Worm (Caenorhabditis elegans): Measurements from ENCODE around the gene F11G11.14.

F11G11.14 gene

ce11 chrII:4876091-4876490 is 12.6 kb downstream of the F11G11.14 start, which contains the start of gene F11G11.13:
Gene F11G11.13 (minus strand): TSS chrII:4876179.
- TF ChIP-seq blmp-1 (tag; optimal IDR thresholded peaks at IDR 0.05; ENCODE audit: insufficient read depth): peak; percentile 97
- TF ChIP-seq nhr-21 (tag; optimal IDR thresholded peaks at IDR 0.05): peak; percentile 21
- TF ChIP-seq nhr-12 (tag; optimal IDR thresholded peaks at IDR 0.05): no peak
- TF ChIP-seq crh-2 (tag; optimal IDR thresholded peaks at IDR 0.05): no peak
- TF ChIP-seq sem-4 (tag; optimal IDR thresholded peaks at IDR 0.05): peak; percentile 33
- peak; percentile 15 for TF ChIP-seq nhr-25 (tag; optimal IDR thresholded peaks at IDR 0.05)
- TF ChIP-seq Y55F3AM.14 (GFP tag; optimal IDR thresholded peaks at IDR 0.05): no peak
- peak; percentile 15 for TF ChIP-seq sma-9 (GFP tag; optimal IDR thresholded peaks at IDR 0.05)
- no peak for TF ChIP-seq sma-9 (tag; optimal IDR thresholded peaks at IDR 0.05)

ce11 chrII:4879629-4880028 is 16.1 kb downstream of the F11G11.14 start, which contains the start of gene gst-6:
Gene gst-6 (plus strand): TSS chrII:4879891.
- TF ChIP-seq aly-2 (tag; optimal IDR thresholded peaks at IDR 0.05) (no peak), lin-11 (tag; optimal IDR thresholded peaks at IDR 0.05) (no peak), ama-1 (optimal IDR thresholded peaks at IDR 0.05) (no peak), lin-39 (tag; optimal IDR thresholded peaks at IDR 0.05) (no peak), nhr-12 (tag; optimal IDR thresholded peaks at IDR 0.05) (no peak), ZK546.5 (tag; optimal IDR thresholded peaks at IDR 0.05) (no peak), mab-5 (tag; optimal IDR thresholded peaks at IDR 0.05) (no peak), sma-9 (GFP tag; optimal IDR thresholded peaks at IDR 0.05) (no peak), sma-9 (tag; optimal IDR thresholded peaks at IDR 0.05) (no peak), mdl-1 (tag; optimal IDR thresholded peaks at IDR 0.05) (no peak), dmd-4 (tag; optimal IDR thresholded peaks at IDR 0.05) (no peak), fos-1 (tag; optimal IDR thresholded peaks at IDR 0.05) (peak; percentile 61), egl-27 (tag; optimal IDR thresholded peaks at IDR 0.05) (no peak), skn-1 (tag; optimal IDR thresholded peaks at IDR 0.05) (peak; percentile 46)

ce11 chrII:4881727-4882126 is 18.2 kb downstream of the F11G11.14 start, which contains the start of gene gst-7:
Gene gst-7 (plus strand): TSS chrII:4882062.
- TF ChIP-seq nhr-11 (tag; optimal IDR thresholded peaks at IDR 0.05) (no peak), alr-1 (tag; optimal IDR thresholded peaks at IDR 0.05) (no peak), aly-2 (tag; optimal IDR thresholded peaks at IDR 0.05) (no peak), blmp-1 (tag; optimal IDR thresholded peaks at IDR 0.05; ENCODE audit: insufficient read depth) (no peak), nhr-10 (tag; optimal IDR thresholded peaks at IDR 0.05) (no peak), lin-13 (GFP tag; optimal IDR thresholded peaks at IDR 0.05) (no peak), ztf-4 (tag; optimal IDR thresholded peaks at IDR 0.05) (no peak), crh-2 (tag; optimal IDR thresholded peaks at IDR 0.05) (peak; percentile 21), elt-3 (tag; optimal IDR thresholded peaks at IDR 0.05) (no peak), sma-3 (GFP tag; optimal IDR thresholded peaks at IDR 0.05) (peak; percentile 61), sma-9 (GFP tag; optimal IDR thresholded peaks at IDR 0.05) (peak; percentile 75), sma-9 (tag; optimal IDR thresholded peaks at IDR 0.05) (no peak), nhr-6 (tag; optimal IDR thresholded peaks at IDR 0.05) (no peak), elt-1 (tag; optimal IDR thresholded peaks at IDR 0.05) (no peak), nhr-21 (tag; optimal IDR thresholded peaks at IDR 0.05) (no peak), ztf-1 (GFP tag; conservative IDR thresholded peaks at IDR 0.05) (no peak), ama-1 (optimal IDR thresholded peaks at IDR 0.05) (no peak), ceh-16 (tag; optimal IDR thresholded peaks at IDR 0.05) (no peak), nhr-77 (tag; optimal IDR thresholded peaks at IDR 0.05) (no peak), R02D3.7 (tag; optimal IDR thresholded peaks at IDR 0.05) (no peak), mab-5 (tag; optimal IDR thresholded peaks at IDR 0.05) (no peak), nhr-12 (tag; optimal IDR thresholded peaks at IDR 0.05) (no peak), fos-1 (tag; optimal IDR thresholded peaks at IDR 0.05) (peak; percentile 64), C34F6.9 (tag; optimal IDR thresholded peaks at IDR 0.05) (peak; percentile 1), peb-1 (tag; optimal IDR thresholded peaks at IDR 0.05) (no peak), ztf-11 (tag; optimal IDR thresholded peaks at IDR 0.05) (no peak), mdl-1 (tag; optimal IDR thresholded peaks at IDR 0.05) (no peak), unc-62 (GFP tag; optimal IDR thresholded peaks at IDR 0.05) (no peak), dmd-4 (tag; optimal IDR thresholded peaks at IDR 0.05) (no peak), sem-4 (tag; optimal IDR thresholded peaks at IDR 0.05) (no peak), skn-1 (tag; optimal IDR thresholded peaks at IDR 0.05) (peak; percentile 94), nhr-237 (tag; optimal IDR thresholded peaks at IDR 0.05) (no peak), nhr-25 (tag; optimal IDR thresholded peaks at IDR 0.05) (peak; percentile 62), zag-1 (tag; optimal IDR thresholded peaks at IDR 0.05) (no peak), lsy-2 (tag; optimal IDR thresholded peaks at IDR 0.05) (no peak), snpc-4 (tag; optimal IDR thresholded peaks at IDR 0.05) (no peak), gmeb-1 (tag; optimal IDR thresholded peaks at IDR 0.05) (peak; percentile 6), F13H6.1 (tag; optimal IDR thresholded peaks at IDR 0.05) (peak; percentile 23), nhr-129 (tag; optimal IDR thresholded peaks at IDR 0.05) (peak; percentile 26), lin-39 (tag; optimal IDR thresholded peaks at IDR 0.05) (no peak), Y55F3AM.14 (GFP tag; optimal IDR thresholded peaks at IDR 0.05) (no peak), lin-11 (tag; optimal IDR thresholded peaks at IDR 0.05) (no peak), egl-27 (tag; optimal IDR thresholded peaks at IDR 0.05) (no peak), ceh-82 (tag; optimal IDR thresholded peaks at IDR 0.05) (no peak), nhr-23 (tag; optimal IDR thresholded peaks at IDR 0.05) (no peak), unc-39 (tag; optimal IDR thresholded peaks at IDR 0.05) (no peak), ZK546.5 (tag; optimal IDR thresholded peaks at IDR 0.05) (no peak), unc-55 (GFP tag; optimal IDR thresholded peaks at IDR 0.05) (peak; percentile 15)

Data from whole organism, L2 larva.